Worm (Caenorhabditis elegans): ENCODE results near the gene btb-7.

DNA sequence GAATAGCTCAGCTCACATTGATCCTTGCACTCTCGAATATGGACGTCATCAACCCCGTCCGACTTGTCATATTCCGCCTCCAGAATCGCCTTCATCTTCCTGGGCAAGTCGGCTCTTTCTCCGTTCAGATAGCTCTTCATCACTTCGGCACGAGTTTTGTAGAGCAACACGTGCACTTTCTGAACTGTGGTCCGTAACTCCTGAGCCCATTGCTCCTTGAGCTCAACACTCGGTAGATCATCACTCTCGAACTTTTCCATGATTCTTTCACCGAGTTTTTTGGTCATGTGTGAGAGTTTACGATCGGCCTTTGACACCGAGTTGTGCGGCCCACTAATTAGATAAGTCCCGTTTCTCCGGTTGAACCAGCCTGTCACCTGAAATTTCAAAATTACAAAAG is 22.1 kb downstream of the btb-7 start:
- no peak for TF ChIP-seq unc-39 (tag; optimal IDR thresholded peaks at IDR 0.05)
- no peak for TF ChIP-seq nhr-76 (tag; optimal IDR thresholded peaks at IDR 0.05)
- no peak for TF ChIP-seq pha-4 (tag; optimal IDR thresholded peaks at IDR 0.05)

Data from whole organism, mixed stage, embryonic.